Worm (Caenorhabditis elegans) whole organism, young adult: ENCODE measurements around the gene F20A1.8.

Source experiments
- B0261.1 ChIP-seq: sonication (generic microtip); optimal IDR thresholded peaks from 2 replicates; lab custom pipeline; 2016; ENCODE audit warnings: mild to moderate bottlenecking, missing genetic modification characterization, moderate library complexity, missing compliant biosample characterization
- C06A6.2 ChIP-seq: fragments of 200-800 bp; sonication (Bioruptor generic); conservative IDR thresholded peaks from 2 replicates; pipeline ENCODE4 v1.3.6; 2022; ENCODE audit warnings: missing genetic modification characterization, missing compliant biosample characterization
- F10E7.11 ChIP-seq: sonication (generic microtip); optimal IDR thresholded peaks from 2 replicates; lab custom pipeline; 2017; ENCODE audit warnings: mild to moderate bottlenecking, missing genetic modification characterization, moderate library complexity, missing compliant biosample characterization
- F23B12.7 ChIP-seq: sonication (generic microtip); optimal IDR thresholded peaks from 2 replicates; lab custom pipeline; 2017; ENCODE audit warnings: missing genetic modification characterization, mild to moderate bottlenecking, missing compliant biosample characterization, antibody characterized with exemption, moderate library complexity; ENCODE audit not compliant: insufficient read depth
- F33H1.4 ChIP-seq: fragments of 200-800 bp; sonication (Bioruptor generic); IDR thresholded peaks from 2 replicates; pipeline ENCODE4 v1.3.6; 2022; ENCODE audit warnings: missing genetic modification reagents, missing genetic modification characterization, missing compliant biosample characterization
- Y56A3A.18 ChIP-seq: fragments of 200-800 bp; sonication (Bioruptor generic); IDR thresholded peaks from 2 replicates; pipeline ENCODE4 v1.3.6; 2022; ENCODE audit warnings: missing genetic modification reagents, missing genetic modification characterization, missing compliant biosample characterization
- ZK185.1 ChIP-seq: sonication (generic microtip); optimal IDR thresholded peaks from 2 replicates; lab custom pipeline; 2016; ENCODE audit warnings: mild to moderate bottlenecking, missing genetic modification characterization, missing compliant biosample characterization; ENCODE audit not compliant: poor library complexity, severe bottlenecking
- aptf-2 ChIP-seq: fragments of 200-800 bp; sonication (Bioruptor generic); conservative IDR thresholded peaks from 2 replicates; pipeline ENCODE4 v1.3.6; 2022; ENCODE audit warnings: missing genetic modification reagents, missing genetic modification characterization, missing compliant biosample characterization
- atf-7 ChIP-seq: sonication (generic microtip); optimal IDR thresholded peaks from 2 replicates; lab custom pipeline; 2017; ENCODE audit warnings: mild to moderate bottlenecking, missing genetic modification characterization, missing compliant biosample characterization
- attf-6 ChIP-seq: fragments of 200-800 bp; sonication (Bioruptor generic); IDR thresholded peaks from 2 replicates; pipeline ENCODE4 v1.3.6; 2022; ENCODE audit warnings: missing genetic modification reagents, missing genetic modification characterization, missing compliant biosample characterization
- bed-1 ChIP-seq: fragments of 200-800 bp; sonication (Bioruptor generic); IDR thresholded peaks from 2 replicates; pipeline ENCODE4 v1.3.6; 2022; ENCODE audit warnings: missing genetic modification reagents, missing genetic modification characterization, missing compliant biosample characterization
- cebp-2 ChIP-seq: fragments of 200-800 bp; sonication (Bioruptor generic); IDR thresholded peaks from 2 replicates; pipeline ENCODE4 v1.3.6; 2022; ENCODE audit warnings: missing genetic modification characterization, missing compliant biosample characterization
- dpff-1 ChIP-seq: sonication (generic microtip); optimal IDR thresholded peaks from 2 replicates; lab custom pipeline; 2017; ENCODE audit warnings: mild to moderate bottlenecking, missing genetic modification characterization, missing compliant biosample characterization
- egl-44 ChIP-seq: fragments of 200-800 bp; sonication (Bioruptor generic); IDR thresholded peaks from 2 replicates; pipeline ENCODE4 v1.3.6; 2022; ENCODE audit warnings: missing genetic modification reagents, missing genetic modification characterization, missing compliant biosample characterization
- hlh-12 ChIP-seq: sonication (generic microtip); optimal IDR thresholded peaks from 2 replicates; lab custom pipeline; 2016; ENCODE audit warnings: missing genetic modification characterization, missing compliant biosample characterization
- hmg-1.2 ChIP-seq: fragments of 200-800 bp; sonication (Bioruptor generic); IDR thresholded peaks from 2 replicates; pipeline ENCODE4 v1.3.6; 2022; ENCODE audit warnings: missing genetic modification reagents, missing genetic modification characterization, missing compliant biosample characterization
- lin-35 ChIP-seq, 3 experiments: fragments of 150-350 bp in 2 of 3; sonication (generic microtip) in 1 of 3; optimal IDR thresholded peaks; 2 replicates each; lab custom pipeline; 2014 to 2018; ENCODE audit warnings: missing biosample characterization in 3 of 3, missing genetic modification characterization in 3 of 3, missing genetic modification reagents in 3 of 3
- lin-54 ChIP-seq: fragments of 200-800 bp; sonication (Bioruptor generic); optimal IDR thresholded peaks from 2 replicates; lab custom pipeline; 2018; ENCODE audit warnings: mild to moderate bottlenecking, missing genetic modification characterization, missing compliant biosample characterization
- lsy-27 ChIP-seq: sonication (generic microtip); optimal IDR thresholded peaks from 2 replicates; lab custom pipeline; 2017; ENCODE audit warnings: missing genetic modification characterization, mild to moderate bottlenecking, missing compliant biosample characterization, antibody characterized with exemption, missing genotype, borderline replicate concordance; ENCODE audit not compliant: insufficient read depth
- madf-6 ChIP-seq: fragments of 200-800 bp; sonication (Bioruptor generic); IDR thresholded peaks from 2 replicates; pipeline ENCODE4 v1.3.6; 2022; ENCODE audit warnings: missing genetic modification reagents, missing genetic modification characterization, missing compliant biosample characterization
- mcd-1 ChIP-seq: fragments of 200-800 bp; sonication (Bioruptor generic); IDR thresholded peaks from 2 replicates; pipeline ENCODE4 v1.3.6; 2022; ENCODE audit warnings: missing genetic modification reagents, missing genetic modification characterization, missing compliant biosample characterization
- mes-4 ChIP-seq: sonication (generic microtip); optimal IDR thresholded peaks from 2 replicates; lab custom pipeline; 2016; ENCODE audit warnings: missing genotype, missing genetic modification characterization, missing compliant biosample characterization
- nfyb-1 ChIP-seq: fragments of 200-800 bp; sonication (Bioruptor generic); IDR thresholded peaks from 2 replicates; pipeline ENCODE4 v1.3.6; 2022; ENCODE audit warnings: missing genetic modification reagents, missing genetic modification characterization, missing compliant biosample characterization
- nhr-179 ChIP-seq: sonication (generic microtip); optimal IDR thresholded peaks from 2 replicates; lab custom pipeline; 2016; ENCODE audit warnings: mild to moderate bottlenecking, missing genetic modification characterization, missing compliant biosample characterization
- nhr-90 ChIP-seq: sonication (generic microtip); optimal IDR thresholded peaks from 2 replicates; lab custom pipeline; 2016; ENCODE audit warnings: missing genotype, mild to moderate bottlenecking, missing genetic modification characterization, missing compliant biosample characterization
- pha-4 ChIP-seq: fragments of 150-350 bp; sonication (generic microtip); optimal IDR thresholded peaks from 2 replicates; lab custom pipeline; 2014; ENCODE audit warnings: missing biosample characterization, missing genetic modification reagents, missing genetic modification characterization
- snpc-1.1 ChIP-seq: sonication (generic microtip); optimal IDR thresholded peaks from 2 replicates; lab custom pipeline; 2017; ENCODE audit warnings: missing genetic modification characterization, mild to moderate bottlenecking, missing compliant biosample characterization, antibody characterized with exemption, moderate library complexity, missing genotype, missing genetic modification reagents; ENCODE audit not compliant: insufficient read depth
- snpc-3.4 ChIP-seq: sonication (generic microtip); optimal IDR thresholded peaks from 2 replicates; lab custom pipeline; 2017; ENCODE audit warnings: missing genetic modification characterization, mild to moderate bottlenecking, missing compliant biosample characterization, antibody characterized with exemption, moderate library complexity, missing genotype, missing genetic modification reagents
- snpc-4 ChIP-seq, 5 experiments: fragments of 150-350 bp in 1 of 5; sonication (generic microtip) in 4 of 5; optimal IDR thresholded peaks; 2 replicates each; lab custom pipeline; 2014 to 2018; ENCODE audit warnings: missing genetic modification characterization in 5 of 5, missing biosample characterization in 3 of 5, antibody characterized with exemption in 2 of 5, mild to moderate bottlenecking in 2 of 5, missing compliant biosample characterization in 2 of 5, missing genotype in 2 of 5, moderate library complexity in 2 of 5, missing genetic modification reagents in 1 of 5
- sptf-2 ChIP-seq: fragments of 200-800 bp; sonication (Bioruptor generic); optimal IDR thresholded peaks from 2 replicates; lab custom pipeline; 2018; ENCODE audit warnings: mild to moderate bottlenecking, missing genetic modification characterization, missing compliant biosample characterization
- tbp1 ChIP-seq: fragments of 200-800 bp; sonication (Bioruptor generic); optimal IDR thresholded peaks from 2 replicates; lab custom pipeline; 2018; ENCODE audit warnings: mild to moderate bottlenecking, missing genetic modification characterization, missing compliant biosample characterization
- tbx-9 ChIP-seq: sonication (generic microtip); optimal IDR thresholded peaks from 2 replicates; lab custom pipeline; 2016; ENCODE audit warnings: borderline replicate concordance, missing genetic modification characterization, inconsistent platforms, missing compliant biosample characterization
- unc-62 ChIP-seq: fragments of 150-350 bp; optimal IDR thresholded peaks from 2 replicates; lab custom pipeline; 2014; ENCODE audit warnings: missing biosample characterization, missing genetic modification reagents, missing genetic modification characterization
- zfh-2 ChIP-seq: fragments of 200-800 bp; sonication (Bioruptor generic); conservative IDR thresholded peaks from 2 replicates; pipeline ENCODE4 v1.3.6; 2022; ENCODE audit warnings: missing genetic modification reagents, missing genetic modification characterization, missing compliant biosample characterization
- ztf-3 ChIP-seq: fragments of 200-800 bp; sonication (Bioruptor generic); optimal IDR thresholded peaks from 2 replicates; lab custom pipeline; 2018; ENCODE audit warnings: mild to moderate bottlenecking, missing genetic modification characterization, missing compliant biosample characterization

The F20A1.8 gene

ce11 chrV:7007307-7007706 is 40.1 kb downstream of the F20A1.8 start, which contains the start of gene drd-10:
Gene drd-10 (plus strand): TSS chrV:7007607.
- TF ChIP-seq F33H1.4 (no peak), attf-6 (GFP tag; lab: Robert Waterston, UW) (no peak), egl-44 (no peak), lsy-27 (no peak), nhr-179 (tag; lab: Kevin White, UChicago) (no peak), lin-35 (GFP tag; optimal IDR thresholded peaks at IDR 0.05; lab: Kevin White, UChicago) (no peak), snpc-4 (GFP tag; optimal IDR thresholded peaks at IDR 0.05; lab: Kevin White, UChicago) (no peak), snpc-4 (tag; optimal IDR thresholded peaks at IDR 0.05; lab: Kevin White, UChicago) (no peak), hlh-12 (tag; lab: Kevin White, UChicago) (no peak), bed-1 (GFP tag; lab: Robert Waterston, UW) (no peak)

ce11 chrV:7005964-7006363 is 41.4 kb downstream of the F20A1.8 start, which contains the start of gene spig-10:
Gene spig-10 (plus strand): TSS chrV:7006264.
- no peak for TF ChIP-seq nfyb-1 (GFP tag; lab: Robert Waterston, UW)
- TF ChIP-seq dpff-1 = no peak
- no peak for TF ChIP-seq ztf-3
- no peak for TF ChIP-seq cebp-2 (GFP tag; lab: Robert Waterston, UW)
- no peak for TF ChIP-seq snpc-3.4
- no peak for TF ChIP-seq ZK185.1 (tag; lab: Kevin White, UChicago)
- TF ChIP-seq Y56A3A.18 = no peak
- no peak for TF ChIP-seq egl-44
- no peak for TF ChIP-seq lin-54 (GFP tag; lab: Kevin White, UChicago)
- no peak for TF ChIP-seq hmg-1.2 (GFP tag; lab: Robert Waterston, UW)
- no peak for TF ChIP-seq madf-6 (GFP tag; lab: Robert Waterston, UW)
- no peak for TF ChIP-seq F33H1.4
- TF ChIP-seq aptf-2 (GFP tag; lab: Robert Waterston, UW) = no peak
- TF ChIP-seq pha-4 = no peak
- TF ChIP-seq F23B12.7 (tag; lab: Kevin White, UChicago) = no peak
- TF ChIP-seq, all 124 proteins: peak for 0

- TF ChIP-seq unc-62 (GFP tag; lab: Kevin White, UChicago) = no peak
- TF ChIP-seq F10E7.11 (tag; lab: Kevin White, UChicago) = no peak
- TF ChIP-seq nhr-90 (tag; lab: Kevin White, UChicago) = no peak
- no peak for TF ChIP-seq ztf-3
- TF ChIP-seq atf-7 (tag; lab: Kevin White, UChicago) = no peak
- no peak for TF ChIP-seq zfh-2 (GFP tag; lab: Robert Waterston, UW)
- TF ChIP-seq B0261.1 (tag; lab: Kevin White, UChicago) = no peak
- no peak for TF ChIP-seq tbx-9 (tag; lab: Kevin White, UChicago)
- no peak for TF ChIP-seq snpc-1.1 (tag; lab: Kevin White, UChicago)
- no peak for TF ChIP-seq C06A6.2 (GFP tag; lab: Robert Waterston, UW)
- no peak for TF ChIP-seq mes-4
- TF ChIP-seq tbp1 (GFP tag; lab: Kevin White, UChicago) = no peak
- TF ChIP-seq mcd-1 (GFP tag; lab: Robert Waterston, UW) = no peak
- no peak for TF ChIP-seq egl-44
- no peak for TF ChIP-seq sptf-2 (GFP tag; lab: Kevin White, UChicago)
Observed at ce11 chrV:7003850-7004249, 43.6 kb downstream of the F20A1.8 start, which contains the start of gene srab-4. Gene srab-4 (plus strand): TSS chrV:7004150.
